Worm (Caenorhabditis elegans) whole organism, late embryonic: Measurements from ENCODE around the gene srh-245.

ENCODE experiments used
- K02D7.2 ChIP-seq: sonication (generic microtip); optimal IDR thresholded peaks from 2 replicates; lab custom pipeline; 2017; ENCODE audit warnings: mild to moderate bottlenecking, missing genetic modification characterization, missing compliant biosample characterization
- Y22D7AL.16 ChIP-seq: sonication (generic microtip); optimal IDR thresholded peaks from 2 replicates; lab custom pipeline; 2016; ENCODE audit warnings: missing genetic modification characterization, missing compliant biosample characterization
- ama-1 ChIP-seq: fragments of 150-350 bp; optimal IDR thresholded peaks from 2 replicates; lab custom pipeline; 2014
- ceh-19 ChIP-seq: fragments of 200-800 bp; sonication (Bioruptor generic); optimal IDR thresholded peaks from 2 replicates; lab custom pipeline; 2018; ENCODE audit warnings: mild to moderate bottlenecking, missing genetic modification characterization, missing compliant biosample characterization
- ceh-6 ChIP-seq: fragments of 200-800 bp; sonication (Bioruptor generic); optimal IDR thresholded peaks from 2 replicates; lab custom pipeline; 2018; ENCODE audit warnings: mild to moderate bottlenecking, missing genetic modification characterization, missing compliant biosample characterization
- ceh-9 ChIP-seq: sonication (generic microtip); optimal IDR thresholded peaks from 2 replicates; lab custom pipeline; 2016; ENCODE audit warnings: mild to moderate bottlenecking, missing genetic modification characterization, inconsistent platforms, missing compliant biosample characterization
- dve-1 ChIP-seq: sonication (generic microtip); optimal IDR thresholded peaks from 2 replicates; lab custom pipeline; 2017; ENCODE audit warnings: antibody characterized with exemption, mild to moderate bottlenecking, missing genetic modification characterization, missing compliant biosample characterization
- ets-4 ChIP-seq: sonication (generic microtip); optimal IDR thresholded peaks from 2 replicates; lab custom pipeline; 2016; ENCODE audit warnings: missing genetic modification characterization, missing compliant biosample characterization
- fkh-10 ChIP-seq: fragments of 150-350 bp; optimal IDR thresholded peaks from 2 replicates; lab custom pipeline; 2014; ENCODE audit warnings: missing biosample characterization, missing genetic modification reagents, missing genetic modification characterization
- gmeb-2 ChIP-seq: sonication (generic microtip); optimal IDR thresholded peaks from 2 replicates; lab custom pipeline; 2016; ENCODE audit warnings: missing genetic modification characterization, inconsistent platforms, missing compliant biosample characterization
- hlh-13 ChIP-seq: fragments of 200-800 bp; sonication (Bioruptor generic); optimal IDR thresholded peaks from 2 replicates; lab custom pipeline; 2018; ENCODE audit warnings: mild to moderate bottlenecking, missing genetic modification characterization, missing compliant biosample characterization
- nhr-11 ChIP-seq: fragments of 150-350 bp; optimal IDR thresholded peaks from 2 replicates; lab custom pipeline; 2014; ENCODE audit warnings: missing biosample characterization, missing genetic modification characterization
- pat-9 ChIP-seq: fragments of 200-800 bp; sonication (Bioruptor generic); optimal IDR thresholded peaks from 2 replicates; lab custom pipeline; 2018; ENCODE audit warnings: mild to moderate bottlenecking, missing genetic modification characterization, moderate library complexity, missing compliant biosample characterization

ce11 chrV:635630-636029, 20.1 kb downstream of the srh-245 start:
- TF ChIP-seq K02D7.2 (no peak), ama-1 (lab: Kevin White, UChicago) (no peak), gmeb-2 (tag; lab: Kevin White, UChicago) (no peak), nhr-11 (tag; lab: Kevin White, UChicago) (no peak), pat-9 (tag; lab: Kevin White, UChicago) (no peak), ets-4 (tag; lab: Kevin White, UChicago) (no peak), Y22D7AL.16 (no peak), fkh-10 (GFP tag; lab: Kevin White, UChicago) (no peak), ceh-9 (tag; lab: Kevin White, UChicago) (no peak), hlh-13 (GFP tag; lab: Kevin White, UChicago) (no peak), ceh-19 (GFP tag; lab: Kevin White, UChicago) (no peak), dve-1 (tag; lab: Kevin White, UChicago) (no peak), ceh-6 (GFP tag; lab: Kevin White, UChicago) (no peak)
